Fruit fly (Drosophila melanogaster) whole organism, embryonic: Measurements from ENCODE around the gene CG46244.
A peak's percentile ranks its signal among the peaks of the same experiment; 100 is the strongest.

ENCODE experiments used
- ATbp ChIP-seq: fragments of 200-800 bp; sonication (Bioruptor generic); optimal IDR thresholded peaks from 2 replicates; lab custom pipeline; 2017; ENCODE audit warnings: missing biosample characterization, mild to moderate bottlenecking, missing genetic modification characterization, missing genetic modification reagents
- Adf1 ChIP-seq: fragments of 200-800 bp; sonication (Bioruptor generic); IDR thresholded peaks from 2 replicates; pipeline ENCODE4 v1.3.6; 2022; ENCODE audit warnings: missing biosample characterization, missing genetic modification characterization
- Antp ChIP-seq: fragments of 200-800 bp; sonication (Bioruptor generic); optimal IDR thresholded peaks from 3 replicates; lab custom pipeline; 2016; ENCODE audit warnings: missing biosample characterization, missing genetic modification characterization
- Asciz ChIP-seq: fragments of 200-800 bp; sonication (Bioruptor generic); optimal IDR thresholded peaks from 2 replicates; lab custom pipeline; 2017; ENCODE audit warnings: missing biosample characterization, mild to moderate bottlenecking, missing genetic modification characterization, missing genetic modification reagents
- Atf6 ChIP-seq: fragments of 200-800 bp; sonication (Bioruptor generic); IDR thresholded peaks from 2 replicates; pipeline ENCODE4 v1.3.6; 2022; ENCODE audit warnings: missing biosample characterization, missing genetic modification characterization
- CG10543 ChIP-seq: fragments of 200-800 bp; sonication (Bioruptor generic); optimal IDR thresholded peaks from 3 replicates; lab custom pipeline; 2017; ENCODE audit warnings: missing biosample characterization, mild to moderate bottlenecking, missing genetic modification characterization, moderate library complexity
- CG14965 ChIP-seq: fragments of 200-800 bp; sonication (Bioruptor generic); optimal IDR thresholded peaks from 2 replicates; lab custom pipeline; 2016; ENCODE audit warnings: missing biosample characterization, missing genetic modification characterization, borderline replicate concordance
- CG15011 ChIP-seq: fragments of 200-800 bp; sonication (Bioruptor generic); optimal IDR thresholded peaks from 3 replicates; lab custom pipeline; 2018; ENCODE audit warnings: missing biosample characterization, mild to moderate bottlenecking, missing genetic modification characterization
- CG16813 ChIP-seq: fragments of 200-800 bp; sonication (Bioruptor generic); IDR thresholded peaks from 3 replicates; pipeline ENCODE4 v1.3.6; 2022; ENCODE audit warnings: missing biosample characterization, missing genetic modification characterization; ENCODE audit not compliant: partially characterized antibody
- CG16815 ChIP-seq: fragments of 200-800 bp; sonication (Bioruptor generic); optimal IDR thresholded peaks from 3 replicates; lab custom pipeline; 2017; ENCODE audit warnings: missing biosample characterization, mild to moderate bottlenecking, missing genetic modification characterization
- CG17912 ChIP-seq: fragments of 200-800 bp; sonication (Bioruptor generic); optimal IDR thresholded peaks from 2 replicates; lab custom pipeline; 2018; ENCODE audit warnings: missing biosample characterization, mild to moderate bottlenecking, missing genetic modification characterization
- CG1832 ChIP-seq: fragments of 200-800 bp; sonication (Bioruptor generic); optimal IDR thresholded peaks from 2 replicates; lab custom pipeline; 2017; ENCODE audit warnings: missing biosample characterization, mild to moderate bottlenecking, missing genetic modification characterization, inconsistent platforms
- CG18619 ChIP-seq: fragments of 200-800 bp; sonication (Bioruptor generic); optimal IDR thresholded peaks from 3 replicates; lab custom pipeline; 2017; ENCODE audit warnings: missing biosample characterization, mild to moderate bottlenecking, missing genetic modification characterization
- CG2129 ChIP-seq: fragments of 200-800 bp; sonication (Bioruptor generic); IDR thresholded peaks from 2 replicates; pipeline ENCODE4 v1.3.6; 2022; ENCODE audit warnings: missing biosample characterization, missing genetic modification characterization; ENCODE audit not compliant: partially characterized antibody
- CG30020 ChIP-seq: fragments of 200-800 bp; optimal IDR thresholded peaks from 2 replicates; lab custom pipeline; 2019; ENCODE audit warnings: missing biosample characterization, mild to moderate bottlenecking, missing genetic modification characterization, moderate library complexity
- CG31224 ChIP-seq: fragments of 200-800 bp; sonication (Bioruptor generic); IDR thresholded peaks from 2 replicates; pipeline ENCODE4 v1.3.6; 2022; ENCODE audit warnings: missing biosample characterization, missing genetic modification characterization
- CG3838 ChIP-seq: fragments of 200-800 bp; sonication (Bioruptor generic); optimal IDR thresholded peaks from 3 replicates; lab custom pipeline; 2016; ENCODE audit warnings: missing biosample characterization, missing genetic modification characterization
- CG4360 ChIP-seq: fragments of 200-800 bp; sonication (Bioruptor generic); IDR thresholded peaks from 2 replicates; pipeline ENCODE4 v1.3.6; 2022; ENCODE audit warnings: missing biosample characterization, missing genetic modification characterization
- CG5180 ChIP-seq: fragments of 200-800 bp; sonication (Bioruptor generic); optimal IDR thresholded peaks from 3 replicates; lab custom pipeline; 2017; ENCODE audit warnings: missing biosample characterization, missing genetic modification characterization, mild to moderate bottlenecking, moderate library complexity, missing genetic modification reagents
- CG5953 ChIP-seq: fragments of 200-800 bp; sonication (Bioruptor generic); IDR thresholded peaks from 2 replicates; pipeline ENCODE4 v1.3.6; 2022; ENCODE audit warnings: missing biosample characterization, missing genetic modification characterization
- CG6813 ChIP-seq: fragments of 200-800 bp; sonication (Bioruptor generic); optimal IDR thresholded peaks from 2 replicates; lab custom pipeline; 2017; ENCODE audit warnings: missing biosample characterization, missing genetic modification characterization, mild to moderate bottlenecking, moderate library complexity, missing genetic modification reagents
- CG6854 ChIP-seq: fragments of 200-800 bp; sonication (Bioruptor generic); optimal IDR thresholded peaks from 3 replicates; lab custom pipeline; 2017; ENCODE audit warnings: missing biosample characterization, mild to moderate bottlenecking, missing genetic modification characterization
- CG7372 ChIP-seq: fragments of 200-800 bp; sonication (Bioruptor generic); IDR thresholded peaks from 2 replicates; pipeline ENCODE4 v1.3.6; 2022; ENCODE audit warnings: missing biosample characterization, missing genetic modification characterization
- CG9437 ChIP-seq: fragments of 200-800 bp; sonication (Bioruptor generic); optimal IDR thresholded peaks from 2 replicates; lab custom pipeline; 2018; ENCODE audit warnings: missing biosample characterization, mild to moderate bottlenecking, missing genetic modification characterization
- CG9876 ChIP-seq: fragments of 200-800 bp; sonication (Bioruptor generic); optimal IDR thresholded peaks from 2 replicates; lab custom pipeline; 2016; ENCODE audit warnings: missing biosample characterization, missing genetic modification characterization
- CkIIα-i1 ChIP-seq: fragments of 200-800 bp; sonication (Bioruptor generic); IDR thresholded peaks from 2 replicates; pipeline ENCODE4 v1.3.6; 2022; ENCODE audit warnings: missing biosample characterization, missing genetic modification characterization
- HHEX ChIP-seq: fragments of 200-800 bp; sonication (Bioruptor generic); optimal IDR thresholded peaks from 3 replicates; lab custom pipeline; 2017; ENCODE audit warnings: missing biosample characterization, mild to moderate bottlenecking, missing genetic modification characterization, missing genetic modification reagents
- HLHmδ ChIP-seq: fragments of 200-800 bp; sonication (Bioruptor generic); optimal IDR thresholded peaks from 2 replicates; lab custom pipeline; 2018; ENCODE audit warnings: missing biosample characterization, mild to moderate bottlenecking, missing genetic modification characterization, moderate library complexity
- Hmx ChIP-seq: fragments of 200-800 bp; sonication (Bioruptor generic); optimal IDR thresholded peaks from 2 replicates; lab custom pipeline; 2016; ENCODE audit warnings: missing biosample characterization, missing genetic modification characterization
- MBD-R2 ChIP-seq: fragments of 200-800 bp; sonication (Bioruptor generic); IDR thresholded peaks from 2 replicates; pipeline ENCODE4 v1.3.6; 2022; ENCODE audit warnings: missing biosample characterization, missing genetic modification characterization
- Myb ChIP-seq: fragments of 200-800 bp; sonication (Bioruptor generic); optimal IDR thresholded peaks from 2 replicates; lab custom pipeline; 2016; ENCODE audit warnings: missing biosample characterization, missing genetic modification characterization
- Optix ChIP-seq: fragments of 200-800 bp; sonication (Bioruptor generic); IDR thresholded peaks from 3 replicates; pipeline ENCODE4 v1.3.6; 2022; ENCODE audit warnings: missing biosample characterization, missing genetic modification characterization
- ab ChIP-seq: fragments of 200-800 bp; sonication (Bioruptor generic); optimal IDR thresholded peaks from 2 replicates; lab custom pipeline; 2016; ENCODE audit warnings: missing biosample characterization, missing genetic modification characterization
- amos ChIP-seq: fragments of 200-800 bp; sonication (Bioruptor generic); IDR thresholded peaks from 2 replicates; pipeline ENCODE4 v1.3.6; 2022; ENCODE audit warnings: missing biosample characterization, missing genetic modification characterization; ENCODE audit not compliant: partially characterized antibody
- ato ChIP-seq: fragments of 200-800 bp; sonication (Bioruptor generic); IDR thresholded peaks from 2 replicates; pipeline ENCODE4 v1.3.6; 2022; ENCODE audit warnings: missing biosample characterization, missing genetic modification characterization; ENCODE audit not compliant: partially characterized antibody
- bcd ChIP-seq: fragments of 200-800 bp; sonication (Bioruptor generic); optimal IDR thresholded peaks from 2 replicates; lab custom pipeline; 2017; ENCODE audit warnings: missing biosample characterization, mild to moderate bottlenecking, missing genetic modification characterization
- cas ChIP-seq: fragments of 200-800 bp; sonication (Bioruptor generic); IDR thresholded peaks from 2 replicates; pipeline ENCODE4 v1.3.6; 2022; ENCODE audit warnings: missing biosample characterization, missing genetic modification characterization
- cato ChIP-seq: fragments of 200-800 bp; sonication (Bioruptor generic); optimal IDR thresholded peaks from 2 replicates; lab custom pipeline; 2016; ENCODE audit warnings: missing biosample characterization, missing genetic modification characterization, borderline replicate concordance
- ci ChIP-seq: fragments of 200-800 bp; sonication (Bioruptor generic); IDR thresholded peaks from 3 replicates; pipeline ENCODE4 v1.3.6; 2022; ENCODE audit warnings: missing biosample characterization, missing genetic modification characterization
- fd102C ChIP-seq: fragments of 200-800 bp; sonication (Bioruptor generic); optimal IDR thresholded peaks from 2 replicates; lab custom pipeline; 2018; ENCODE audit warnings: missing biosample characterization, mild to moderate bottlenecking, missing genetic modification characterization, moderate library complexity
- gfzf ChIP-seq: fragments of 200-800 bp; sonication (Bioruptor generic); optimal IDR thresholded peaks from 2 replicates; lab custom pipeline; 2016; ENCODE audit warnings: missing biosample characterization, mild to moderate bottlenecking, missing genetic modification characterization, moderate library complexity
- lilli ChIP-seq: fragments of 200-800 bp; sonication (Bioruptor generic); optimal IDR thresholded peaks from 3 replicates; lab custom pipeline; 2016; ENCODE audit warnings: missing biosample characterization, missing genetic modification characterization
- lola ChIP-seq, 3 experiments: fragments of >200 bp in 2 of 3; fragments of 200-800 bp in 1 of 3; sonication (Bioruptor generic) in 1 of 3; optimal IDR thresholded peaks; 2 replicates each; lab custom pipeline; 2017 to 2019; ENCODE audit warnings: missing biosample characterization in 3 of 3, missing genetic modification characterization in 3 of 3, mild to moderate bottlenecking in 1 of 3, moderate library complexity in 1 of 3
- luna ChIP-seq: fragments of 200-800 bp; sonication (Bioruptor generic); optimal IDR thresholded peaks from 2 replicates; lab custom pipeline; 2016; ENCODE audit warnings: missing biosample characterization, missing genetic modification characterization
- schlank ChIP-seq: fragments of 200-800 bp; sonication (Bioruptor generic); optimal IDR thresholded peaks from 2 replicates; lab custom pipeline; 2018; ENCODE audit warnings: missing biosample characterization, mild to moderate bottlenecking, missing genetic modification characterization
- slp2 ChIP-seq: fragments of 200-800 bp; sonication (Bioruptor generic); optimal IDR thresholded peaks from 2 replicates; lab custom pipeline; 2016; ENCODE audit warnings: missing biosample characterization, missing genetic modification characterization
- stwl ChIP-seq: fragments of 200-800 bp; sonication (Bioruptor generic); optimal IDR thresholded peaks from 3 replicates; lab custom pipeline; 2018; ENCODE audit warnings: missing biosample characterization, mild to moderate bottlenecking, missing genetic modification characterization, moderate library complexity
- vfl ChIP-seq: fragments of 200-800 bp; sonication (Bioruptor generic); optimal IDR thresholded peaks from 2 replicates; lab custom pipeline; 2016; ENCODE audit warnings: missing biosample characterization, missing genetic modification characterization

Gene CG46244

dm6 chr2L:19575626-19576298 is 30.6 kb upstream of the CG46244 start (continued):
- TF ChIP-seq bcd (peak; percentile 98), HHEX (GFP tag; lab: Kevin White, UChicago) (peak; percentile 96), luna (peak; percentile 92), MBD-R2 (GFP tag; lab: Robert Waterston, UW) (peak; percentile 66), CG14965 (GFP tag; lab: Kevin White, UChicago) (peak; percentile 84), CG31224 (GFP tag; lab: Robert Waterston, UW) (peak; percentile 94), Adf1 (GFP tag; lab: Robert Waterston, UW) (peak; percentile 59), ATbp (GFP tag; lab: Kevin White, UChicago) (peak; percentile 88), CG30020 (tag; lab: Kevin White, UChicago) (peak; percentile 86), CG2129 (GFP tag; lab: Robert Waterston, UW) (no peak), CG5180 (peak; percentile 84), CG9437 (GFP tag; lab: Kevin White, UChicago) (peak; percentile 94), CG16815 (GFP tag; lab: Kevin White, UChicago) (peak; percentile 97), Hmx (peak; percentile 91), CG3838 (peak; percentile 88), Myb (GFP tag; lab: Kevin White, UChicago) (peak; percentile 87), Optix (GFP tag; lab: Robert Waterston, UW) (peak; percentile 94), HLHmδ (GFP tag; lab: Kevin White, UChicago) (peak; percentile 98), stwl (peak; percentile 16), lola (GFP tag; optimal IDR thresholded peaks at IDR 0.05; lab: Kevin White, UChicago) (peak in 2 of 3 experiments; percentile 44 to 97), ab (peak; percentile 54), CG6813 (GFP tag; lab: Kevin White, UChicago) (peak; percentile 86), gfzf (GFP tag; lab: Kevin White, UChicago) (peak; percentile 35), CkIIα-i1 (GFP tag; lab: Robert Waterston, UW) (peak; percentile 80; the same call in 1 of the 2 replicates), CG16813 (GFP tag; lab: Robert Waterston, UW) (no peak), schlank (tag; lab: Kevin White, UChicago) (peak; percentile 86), Asciz (peak; percentile 92), CG9876 (GFP tag; lab: Kevin White, UChicago) (peak; percentile 95), CG15011 (GFP tag; lab: Kevin White, UChicago) (peak; percentile 95), CG6854 (GFP tag; lab: Kevin White, UChicago) (peak; percentile 91), fd102C (GFP tag; lab: Kevin White, UChicago) (peak; percentile 59), slp2 (peak; percentile 97), CG1832 (peak; percentile 77), CG5953 (GFP tag; lab: Robert Waterston, UW) (peak; percentile 70), ci (GFP tag; lab: Robert Waterston, UW) (peak; percentile 83), lilli (GFP tag; lab: Kevin White, UChicago) (peak; percentile 98), cas (GFP tag; lab: Robert Waterston, UW) (peak; percentile 74), CG10543 (GFP tag; lab: Kevin White, UChicago) (peak; percentile 93), cato (GFP tag; lab: Kevin White, UChicago) (peak; percentile 89), Antp (GFP tag; lab: Kevin White, UChicago) (peak; percentile 96), vfl (GFP tag; lab: Kevin White, UChicago) (peak; percentile 94), CG7372 (GFP tag; lab: Robert Waterston, UW) (peak; percentile 94), CG4360 (GFP tag; lab: Robert Waterston, UW) (no peak; the same call in 1 of the 2 replicates), Atf6 (peak; percentile 95), amos (GFP tag; lab: Robert Waterston, UW) (peak; percentile 27; the same call in 1 of the 2 replicates), CG17912 (GFP tag; lab: Kevin White, UChicago) (peak; percentile 62), CG18619 (GFP tag; lab: Kevin White, UChicago) (peak; percentile 98), ato (GFP tag; lab: Robert Waterston, UW) (no peak)
